Worm (Caenorhabditis elegans): ENCODE results near the gene eat-4.

DNA sequence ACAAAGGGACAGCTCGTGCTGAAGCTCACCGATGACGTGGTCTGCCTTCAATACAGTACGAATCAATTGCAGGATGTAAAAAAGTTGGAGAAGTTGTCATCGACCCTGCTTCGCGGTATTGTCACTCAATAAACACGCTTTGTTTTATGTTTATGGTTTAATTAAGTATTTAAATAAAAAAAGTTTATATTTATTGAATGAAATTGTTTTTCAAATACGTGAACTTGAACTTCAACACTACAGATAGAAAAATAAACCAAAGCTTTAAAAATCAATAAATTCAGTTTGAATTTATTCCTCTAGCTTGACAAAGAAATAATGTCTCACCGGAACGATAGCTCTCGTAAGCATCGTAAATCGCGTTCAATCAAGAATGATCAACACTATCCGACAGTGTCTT lies 9.1 kb downstream of the eat-4 start, which contains the start of gene ZK512.8:
- TF ChIP-seq bed-3 (GFP tag; optimal IDR thresholded peaks at IDR 0.05) (no peak), lsy-2 (tag; optimal IDR thresholded peaks at IDR 0.05) (no peak), pha-4 (tag; optimal IDR thresholded peaks at IDR 0.05) (no peak), blmp-1 (tag; optimal IDR thresholded peaks at IDR 0.05) (no peak), elt-1 (tag; optimal IDR thresholded peaks at IDR 0.05; ENCODE audit: borderline replicate concordance, insufficient read depth) (no peak), nhr-12 (tag; optimal IDR thresholded peaks at IDR 0.05) (no peak), snpc-4 (tag; optimal IDR thresholded peaks at IDR 0.05) (no peak), unc-62 (GFP tag; optimal IDR thresholded peaks at IDR 0.05) (no peak)

Data from whole organism, mixed stage, embryonic.